Worm (Caenorhabditis elegans): ENCODE measurements around the gene Y71H2AM.3.

DNA sequence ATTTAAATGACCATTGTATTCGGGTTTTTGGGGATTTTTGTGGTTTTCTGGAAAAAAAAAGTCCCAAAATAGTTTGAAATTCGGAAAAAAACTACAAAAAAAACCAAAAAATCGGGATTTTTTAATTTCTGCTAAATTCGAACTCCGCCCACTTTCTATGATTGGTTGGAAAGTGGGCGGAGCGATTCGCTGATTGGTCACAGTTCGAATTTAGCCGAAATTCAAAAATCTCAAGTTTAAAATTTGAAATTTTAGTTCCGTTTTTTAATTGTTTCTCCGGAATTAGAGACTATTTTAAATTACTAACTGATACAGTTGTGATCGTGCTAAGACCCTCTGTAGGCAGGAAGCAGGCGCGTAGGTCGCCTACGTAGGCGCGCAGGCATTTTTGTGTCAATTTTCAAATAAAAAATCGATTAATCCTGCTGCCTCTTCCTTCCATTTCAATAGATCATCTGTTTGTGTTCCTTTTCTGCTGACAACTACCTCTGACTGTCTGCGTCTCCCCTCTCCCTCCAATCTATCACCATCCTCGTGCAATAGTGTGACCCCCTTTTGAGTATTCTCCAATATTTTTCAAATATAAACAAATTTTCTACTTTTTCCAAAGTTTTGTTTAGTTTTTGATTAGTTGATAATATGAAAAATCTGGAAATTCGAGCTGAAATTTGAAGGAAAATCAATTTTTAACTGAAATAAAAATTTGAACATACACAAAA is 11.1 kb downstream of the Y71H2AM.3 start:
- TF ChIP-seq nhr-11 (tag; optimal IDR thresholded peaks at IDR 0.05) (no peak), dmd-9 (GFP tag; IDR thresholded peaks at IDR 0.05) (no peak), nhr-28 (tag; optimal IDR thresholded peaks at IDR 0.05) (peak; percentile 13)

Measured in whole organism, L4 larva.